Worm (Caenorhabditis elegans) whole organism, midembryonic: Measurements from ENCODE around the gene T01B10.5.

Experiments used
- T22C8.4 ChIP-seq: fragments of 200-800 bp; sonication (Bioruptor generic); IDR thresholded peaks from 2 replicates; pipeline ENCODE4 v1.3.6; 2022; ENCODE audit warnings: missing genetic modification characterization, missing compliant biosample characterization
- cog-1 ChIP-seq: sonication (generic microtip); optimal IDR thresholded peaks from 2 replicates; lab custom pipeline; 2016; ENCODE audit warnings: missing genetic modification characterization, missing compliant biosample characterization
- flt-1 ChIP-seq: fragments of 200-800 bp; sonication (Bioruptor generic); IDR thresholded peaks from 2 replicates; pipeline ENCODE4 v1.3.6; 2022; ENCODE audit warnings: missing genetic modification characterization, missing compliant biosample characterization
- klf-2 ChIP-seq: fragments of 200-800 bp; sonication (Bioruptor generic); conservative IDR thresholded peaks from 2 replicates; pipeline ENCODE4 v1.3.6; 2022; ENCODE audit warnings: missing genetic modification reagents, missing genetic modification characterization, missing compliant biosample characterization
- med-1 ChIP-seq: sonication (generic microtip); optimal IDR thresholded peaks from 2 replicates; lab custom pipeline; 2017; ENCODE audit warnings: missing genetic modification characterization, mild to moderate bottlenecking, missing compliant biosample characterization, antibody characterized with exemption, missing genetic modification reagents; ENCODE audit not compliant: insufficient read depth
- ref-1 ChIP-seq: fragments of 200-800 bp; sonication (Bioruptor generic); conservative IDR thresholded peaks from 2 replicates; pipeline ENCODE4 v1.3.6; 2022; ENCODE audit warnings: missing genetic modification reagents, missing genetic modification characterization, missing compliant biosample characterization
- tab-1 ChIP-seq: fragments of 200-800 bp; sonication (Bioruptor generic); IDR thresholded peaks from 2 replicates; pipeline ENCODE4 v1.3.6; 2022; ENCODE audit warnings: missing genetic modification characterization, missing compliant biosample characterization
- ztf-23 ChIP-seq: fragments of 200-800 bp; sonication (Bioruptor generic); IDR thresholded peaks from 2 replicates; pipeline ENCODE4 v1.3.6; 2022; ENCODE audit warnings: missing genetic modification reagents, missing genetic modification characterization, missing compliant biosample characterization
- ztf-29 ChIP-seq: fragments of 200-800 bp; sonication (Bioruptor generic); IDR thresholded peaks from 2 replicates; pipeline ENCODE4 v1.3.6; 2022; ENCODE audit warnings: missing genetic modification reagents, missing genetic modification characterization, missing compliant biosample characterization

T01B10.5 gene

DNA sequence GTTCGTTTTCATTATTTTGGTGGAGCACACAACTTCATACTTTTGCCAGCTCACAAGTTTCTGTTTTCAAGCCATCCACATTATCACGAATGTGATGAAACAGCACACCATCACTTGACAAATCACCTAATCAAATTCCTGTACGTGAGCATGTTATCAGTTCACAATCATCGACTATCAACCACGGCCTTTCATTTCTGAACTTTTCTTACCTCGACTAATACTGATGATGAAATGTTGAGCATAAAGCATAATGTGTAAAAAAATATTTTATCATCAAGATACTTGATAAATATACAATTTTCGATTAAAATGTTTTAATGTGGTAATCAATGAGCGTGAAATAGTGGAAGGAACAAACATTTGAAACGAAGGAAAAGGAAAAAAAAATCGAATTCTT, 21.6 kb upstream of the T01B10.5 start:
- TF ChIP-seq ztf-29 (GFP tag; lab: Robert Waterston, UW) (no peak), T22C8.4 (no peak), cog-1 (no peak), flt-1 (GFP tag; lab: Robert Waterston, UW) (no peak), ref-1 (no peak), ztf-23 (no peak), tab-1 (no peak), med-1 (GFP tag; lab: Kevin White, UChicago) (no peak), klf-2 (no peak)

DNA sequence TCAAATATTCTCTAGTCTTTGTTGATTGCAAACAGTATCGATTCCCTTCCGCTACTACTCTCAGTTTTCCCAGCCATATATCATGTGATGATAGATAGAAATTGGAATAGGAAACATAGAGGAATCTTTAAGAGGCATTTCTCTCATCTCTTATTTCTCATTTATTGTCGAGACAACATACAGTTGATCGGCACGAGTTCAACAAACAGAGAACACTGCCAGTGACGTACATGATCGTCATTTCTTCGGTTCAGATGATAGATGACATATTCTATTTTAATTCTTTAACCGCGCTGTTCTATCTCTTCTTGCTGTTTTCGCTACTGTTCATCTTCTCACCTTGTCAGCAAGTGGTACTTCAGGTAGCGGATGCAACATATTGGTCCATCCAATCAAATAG, 20.0 kb upstream of the T01B10.5 start:
- TF ChIP-seq ztf-29 (GFP tag; lab: Robert Waterston, UW): no peak

DNA sequence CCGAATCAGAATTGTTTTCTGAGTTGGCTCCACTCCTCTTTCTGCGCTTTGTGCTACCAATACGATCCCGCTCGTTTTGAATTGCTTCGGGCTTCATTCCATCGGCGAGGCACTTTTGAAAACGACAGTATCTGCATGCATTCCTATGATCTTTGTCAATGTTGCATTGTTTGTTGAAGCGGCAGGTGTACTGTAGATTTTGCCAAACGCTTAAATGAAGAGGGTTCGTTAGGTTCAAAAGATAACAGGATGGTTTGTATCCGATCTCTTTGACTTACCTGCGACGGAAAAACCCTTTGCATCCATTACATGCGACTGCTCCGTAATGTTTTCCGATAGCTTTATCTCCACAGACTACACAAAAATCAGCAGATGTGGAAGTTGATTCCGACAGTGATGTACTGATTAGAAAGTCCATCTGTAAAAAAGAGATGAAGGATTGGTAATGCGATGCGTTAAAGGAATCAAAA, 19.3 kb upstream of the T01B10.5 start, which contains the start of gene nhr-14:
TSS of gene nhr-14 (minus strand) at position 420 of the 470 bp plus-strand sequence.
- TF ChIP-seq tab-1: no peak
- TF ChIP-seq ref-1: no peak
- no peak for TF ChIP-seq T22C8.4
- no peak for TF ChIP-seq ztf-29 (GFP tag; lab: Robert Waterston, UW)
- no peak for TF ChIP-seq klf-2
- no peak for TF ChIP-seq flt-1 (GFP tag; lab: Robert Waterston, UW)
- no peak for TF ChIP-seq cog-1
- TF ChIP-seq med-1 (GFP tag; lab: Kevin White, UChicago): no peak
- no peak for TF ChIP-seq ztf-23

DNA sequence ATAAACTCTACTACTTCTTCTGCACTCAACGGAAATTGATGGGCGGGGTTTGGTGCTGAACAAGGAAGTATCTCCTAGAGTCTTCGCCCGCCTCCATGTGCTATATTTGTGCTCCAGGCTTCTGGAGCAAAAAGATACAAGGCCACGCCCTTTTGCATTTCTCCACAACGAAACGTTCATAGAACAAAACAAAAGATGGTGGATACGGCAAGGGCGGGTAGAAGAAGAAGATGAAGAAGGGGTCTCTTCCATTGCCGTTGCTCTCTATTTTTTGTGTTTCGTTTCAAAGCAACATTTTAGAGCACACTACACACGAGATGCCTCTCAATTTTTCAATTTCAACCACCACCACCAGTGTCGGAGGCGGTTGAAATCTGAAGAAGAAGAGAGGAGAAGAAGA, 18.8 kb upstream of the T01B10.5 start:
- no peak for TF ChIP-seq klf-2
- no peak for TF ChIP-seq ztf-29 (GFP tag; lab: Robert Waterston, UW)
- no peak for TF ChIP-seq tab-1
- TF ChIP-seq T22C8.4: no peak
- TF ChIP-seq cog-1: no peak
- no peak for TF ChIP-seq ref-1
- no peak for TF ChIP-seq flt-1 (GFP tag; lab: Robert Waterston, UW)
- no peak for TF ChIP-seq med-1 (GFP tag; lab: Kevin White, UChicago)
- no peak for TF ChIP-seq ztf-23

DNA sequence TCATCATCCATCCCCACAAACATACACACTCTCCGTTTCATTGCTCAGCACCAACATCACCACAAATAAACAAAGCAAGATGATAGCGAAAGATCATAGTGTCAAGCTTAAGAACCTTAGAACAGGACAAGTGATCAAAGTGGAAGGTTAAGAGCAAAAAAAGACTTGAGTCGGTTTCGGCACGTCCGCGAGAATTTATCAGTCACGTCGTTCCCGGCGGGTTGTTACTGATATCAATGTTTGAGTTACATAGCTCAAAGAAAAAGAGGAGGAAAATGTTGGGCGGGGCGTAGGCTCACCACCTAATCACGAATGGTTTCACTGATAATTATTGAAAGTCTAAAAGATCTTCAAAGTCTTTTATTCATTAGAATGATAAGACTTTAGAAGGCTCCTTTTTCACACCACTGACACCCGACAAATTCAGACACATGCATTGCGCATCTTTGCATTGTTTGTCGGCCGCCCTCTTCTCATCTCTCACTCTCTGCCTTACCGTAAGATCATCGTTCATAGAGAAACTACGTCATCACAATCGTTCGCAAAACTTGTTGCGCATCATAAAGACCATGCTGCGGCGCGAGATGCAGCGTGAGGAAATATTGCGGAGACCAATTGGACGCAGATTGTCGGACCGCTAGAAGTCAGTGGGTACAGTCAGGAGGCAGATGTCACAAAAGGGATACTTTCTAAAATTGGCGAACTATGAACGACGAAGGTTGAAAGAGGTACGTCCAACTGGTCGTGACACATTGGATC, 17.9 kb upstream of the T01B10.5 start:
- no peak for TF ChIP-seq flt-1 (GFP tag; lab: Robert Waterston, UW)
- TF ChIP-seq klf-2: no peak
- TF ChIP-seq ztf-23: no peak
- TF ChIP-seq med-1 (GFP tag; lab: Kevin White, UChicago): no peak
- no peak for TF ChIP-seq cog-1
- no peak for TF ChIP-seq ztf-29 (GFP tag; lab: Robert Waterston, UW)

DNA sequence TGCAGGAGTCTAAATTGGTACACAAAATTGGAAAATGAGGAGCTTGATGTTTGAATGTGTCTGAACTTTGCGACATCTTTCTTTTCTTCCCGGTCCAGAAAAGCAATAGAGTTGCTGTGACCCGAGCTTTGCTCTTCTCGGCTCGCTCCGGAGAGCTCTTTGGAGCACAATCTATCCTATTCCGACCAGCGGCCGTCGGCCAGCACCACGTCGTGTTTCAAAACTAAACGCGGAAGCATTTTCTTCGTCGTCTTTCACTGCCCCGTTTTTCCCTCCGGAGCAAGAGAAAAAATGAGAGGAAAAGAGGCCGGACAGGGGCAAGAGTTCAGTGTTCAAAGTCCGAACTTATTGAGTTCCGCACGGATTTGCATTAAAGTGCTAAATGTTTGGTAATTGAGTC, 16.1 kb upstream of the T01B10.5 start:
- TF ChIP-seq flt-1 (GFP tag; lab: Robert Waterston, UW) (no peak), ztf-23 (no peak), cog-1 (no peak), tab-1 (no peak), T22C8.4 (no peak), ref-1 (no peak), klf-2 (no peak), med-1 (GFP tag; lab: Kevin White, UChicago) (no peak)

DNA sequence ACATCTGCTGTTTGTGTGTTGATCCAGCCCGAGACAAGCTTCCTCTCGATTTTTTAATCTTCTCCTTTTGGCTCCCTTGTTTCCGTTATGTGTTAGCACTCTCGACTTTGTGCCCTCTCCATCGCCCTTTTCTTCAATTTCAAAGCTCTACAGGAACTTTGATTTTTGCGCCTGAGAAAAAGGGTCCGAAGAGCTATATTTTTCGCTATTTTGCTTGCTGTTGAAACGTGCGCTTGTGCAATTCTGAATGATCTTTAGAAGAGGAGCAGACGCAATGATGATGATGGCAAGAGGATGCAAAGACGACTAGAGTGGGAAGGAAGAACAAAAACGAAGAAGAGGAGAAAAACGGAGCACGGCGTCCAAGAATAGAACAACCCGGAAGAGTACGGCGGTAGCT, 13.4 kb upstream of the T01B10.5 start:
- TF ChIP-seq ref-1: no peak
- TF ChIP-seq ztf-29 (GFP tag; lab: Robert Waterston, UW): no peak
- no peak for TF ChIP-seq T22C8.4
- TF ChIP-seq flt-1 (GFP tag; lab: Robert Waterston, UW): no peak
- no peak for TF ChIP-seq cog-1
- no peak for TF ChIP-seq klf-2
- TF ChIP-seq tab-1: no peak
- no peak for TF ChIP-seq med-1 (GFP tag; lab: Kevin White, UChicago)
- no peak for TF ChIP-seq ztf-23

DNA sequence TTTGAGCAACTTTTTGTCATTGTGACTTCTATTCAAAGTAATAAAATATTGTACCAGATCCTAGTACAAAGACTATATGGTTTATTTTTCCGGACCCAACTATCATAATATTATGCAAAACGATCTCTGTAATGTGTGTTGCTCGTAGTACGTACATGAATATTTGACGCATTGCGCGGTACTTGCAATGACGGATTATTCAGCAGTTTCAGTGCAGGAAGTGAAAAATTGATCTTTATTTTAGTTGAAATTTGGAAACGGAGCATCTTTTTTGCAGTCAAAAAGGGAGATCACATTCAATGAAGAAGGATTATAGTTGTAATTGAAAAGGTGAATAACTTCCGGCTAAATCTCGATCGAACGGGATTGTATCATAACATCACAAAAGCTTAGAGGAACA, 11.2 kb upstream of the T01B10.5 start:
- TF ChIP-seq med-1 (GFP tag; lab: Kevin White, UChicago) (no peak), T22C8.4 (no peak), ref-1 (no peak), tab-1 (no peak), ztf-23 (no peak), klf-2 (no peak), cog-1 (no peak)

DNA sequence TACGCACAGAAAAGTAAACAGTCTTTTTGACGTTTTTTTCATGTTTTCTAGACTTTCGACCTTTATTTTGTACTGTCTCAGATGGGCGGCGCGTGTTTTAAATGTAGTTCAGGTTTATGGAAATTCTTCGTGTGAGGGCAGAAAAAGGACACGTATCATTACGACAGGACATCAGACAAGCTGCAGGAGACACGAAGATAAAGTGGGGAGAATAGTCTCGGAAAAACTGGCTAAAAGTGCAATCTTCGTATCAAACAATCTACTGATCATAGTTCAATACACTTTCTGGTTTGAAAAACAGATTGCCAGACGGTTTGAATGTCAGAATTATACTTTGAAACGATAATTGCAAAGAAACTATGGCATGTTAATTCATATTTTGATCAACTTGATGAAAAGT, 9.7 kb upstream of the T01B10.5 start:
- TF ChIP-seq tab-1: no peak
- TF ChIP-seq ztf-29 (GFP tag; lab: Robert Waterston, UW): no peak
- no peak for TF ChIP-seq ztf-23
- TF ChIP-seq med-1 (GFP tag; lab: Kevin White, UChicago): no peak
- no peak for TF ChIP-seq klf-2
- no peak for TF ChIP-seq cog-1
- TF ChIP-seq T22C8.4: no peak
- TF ChIP-seq ref-1: no peak
- TF ChIP-seq flt-1 (GFP tag; lab: Robert Waterston, UW): no peak

DNA sequence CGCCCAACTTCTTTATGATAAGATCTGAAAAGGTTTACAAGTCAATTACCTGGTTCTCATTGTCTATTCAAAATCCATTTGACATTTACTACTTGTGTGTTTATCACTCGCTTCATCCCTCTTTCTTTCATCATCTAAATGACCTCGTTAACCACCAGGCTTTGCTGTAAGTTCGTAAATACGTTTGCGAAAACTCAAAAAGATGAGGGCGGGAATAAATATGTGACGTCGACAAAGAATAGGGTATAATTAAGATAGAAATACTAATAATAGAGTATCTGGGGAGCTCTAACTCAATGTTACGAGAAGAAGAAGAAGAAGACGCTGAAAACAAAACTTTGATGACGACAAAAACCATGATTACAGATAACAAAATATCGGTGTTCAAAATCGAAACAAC, 5.7 kb upstream of the T01B10.5 start:
- TF ChIP-seq ztf-29 (GFP tag; lab: Robert Waterston, UW) (no peak), tab-1 (no peak), flt-1 (GFP tag; lab: Robert Waterston, UW) (no peak), klf-2 (no peak), T22C8.4 (no peak), med-1 (GFP tag; lab: Kevin White, UChicago) (no peak), ztf-23 (no peak), ref-1 (no peak), cog-1 (no peak)

DNA sequence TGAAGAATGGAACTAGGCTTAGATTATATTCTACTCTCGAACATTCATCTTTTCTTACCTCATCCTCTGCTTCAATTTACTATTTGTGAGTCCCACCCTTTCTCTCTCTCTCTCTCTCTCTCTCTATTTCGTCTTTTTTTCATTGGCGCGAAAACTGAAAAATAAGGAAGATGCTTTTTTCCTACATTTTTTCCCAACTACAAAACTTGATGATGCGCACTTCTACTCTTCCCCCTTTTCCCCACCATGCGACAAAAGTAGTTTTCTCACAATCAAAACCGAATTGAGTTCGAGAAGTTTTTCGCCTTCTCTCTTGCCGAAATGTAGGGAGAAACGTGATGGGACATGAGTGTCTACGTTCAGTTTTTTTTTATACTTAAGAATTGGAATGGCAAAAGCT, 5.2 kb upstream of the T01B10.5 start:
- no peak for TF ChIP-seq T22C8.4
- no peak for TF ChIP-seq ztf-23
- TF ChIP-seq cog-1: no peak
- TF ChIP-seq ztf-29 (GFP tag; lab: Robert Waterston, UW): no peak
- TF ChIP-seq flt-1 (GFP tag; lab: Robert Waterston, UW): no peak
- no peak for TF ChIP-seq med-1 (GFP tag; lab: Kevin White, UChicago)
- no peak for TF ChIP-seq tab-1
- TF ChIP-seq klf-2: no peak
- TF ChIP-seq ref-1: no peak
